Worm (Caenorhabditis elegans): ENCODE measurements around the gene ges-1.

Gene ges-1

DNA sequence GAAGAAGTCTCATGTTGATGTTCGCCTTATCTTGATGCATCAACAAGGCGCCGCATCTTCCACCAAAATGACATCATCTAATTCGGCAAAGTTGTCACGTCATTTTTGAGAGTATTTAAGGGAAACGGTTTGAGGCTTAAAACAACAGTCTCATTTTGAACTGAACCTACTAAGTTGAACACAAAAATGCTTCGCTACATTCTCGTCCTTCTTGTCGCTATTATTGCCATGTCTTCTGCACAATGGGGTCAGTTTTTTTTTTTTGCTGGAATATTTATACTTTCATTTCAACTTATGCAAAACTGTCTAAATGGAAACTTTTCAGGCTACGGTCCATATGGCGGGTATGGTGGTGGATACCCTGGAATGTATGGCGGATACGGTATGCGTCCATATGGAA lies 15.1 kb upstream of the ges-1 start, which contains the start of gene cnc-4:
cnc-4 (plus strand) TSS at position 117 of the 400 bp plus-strand sequence.
- TF ChIP-seq pha-4 (tag; optimal IDR thresholded peaks at IDR 0.05) = no peak
- no peak for TF ChIP-seq lsy-27 (tag; optimal IDR thresholded peaks at IDR 0.05; ENCODE audit: borderline replicate concordance, insufficient read depth)
- TF ChIP-seq xnd-1 (tag; optimal IDR thresholded peaks at IDR 0.05) = no peak
- TF ChIP-seq cebp-1 (GFP tag; IDR thresholded peaks at IDR 0.05) = no peak
- no peak for TF ChIP-seq cebp-1 (tag; optimal IDR thresholded peaks at IDR 0.05)
- no peak for TF ChIP-seq ama-1 (optimal IDR thresholded peaks at IDR 0.05)
- no peak for TF ChIP-seq ama-1 (GFP tag; optimal IDR thresholded peaks at IDR 0.05)
- no peak for TF ChIP-seq Y67H2A.10 (GFP tag; conservative IDR thresholded peaks at IDR 0.05)
- TF ChIP-seq lin-40 (tag; optimal IDR thresholded peaks at IDR 0.05) = no peak
- TF ChIP-seq snpc-1.1 (tag; optimal IDR thresholded peaks at IDR 0.05; ENCODE audit: insufficient read depth) = no peak
- TF ChIP-seq mel-28 (tag; optimal IDR thresholded peaks at IDR 0.05; ENCODE audit: borderline replicate concordance) = no peak
- no peak for TF ChIP-seq let-607 (tag; optimal IDR thresholded peaks at IDR 0.05)
- no peak for TF ChIP-seq K12H6.12 (tag; optimal IDR thresholded peaks at IDR 0.05)
- no peak for TF ChIP-seq lag-1 (GFP tag; IDR thresholded peaks at IDR 0.05)
- TF ChIP-seq unc-130 (GFP tag; optimal IDR thresholded peaks at IDR 0.05) = no peak
- no peak for TF ChIP-seq nhr-120 (GFP tag; IDR thresholded peaks at IDR 0.05)
- no peak for TF ChIP-seq somi-1 (GFP tag; optimal IDR thresholded peaks at IDR 0.05)
- TF ChIP-seq snpc-3.4 (tag; optimal IDR thresholded peaks at IDR 0.05) = no peak
- TF ChIP-seq hmg-1.2 (GFP tag; IDR thresholded peaks at IDR 0.05) = no peak
- no peak for TF ChIP-seq ceh-58 (GFP tag; IDR thresholded peaks at IDR 0.05)

DNA sequence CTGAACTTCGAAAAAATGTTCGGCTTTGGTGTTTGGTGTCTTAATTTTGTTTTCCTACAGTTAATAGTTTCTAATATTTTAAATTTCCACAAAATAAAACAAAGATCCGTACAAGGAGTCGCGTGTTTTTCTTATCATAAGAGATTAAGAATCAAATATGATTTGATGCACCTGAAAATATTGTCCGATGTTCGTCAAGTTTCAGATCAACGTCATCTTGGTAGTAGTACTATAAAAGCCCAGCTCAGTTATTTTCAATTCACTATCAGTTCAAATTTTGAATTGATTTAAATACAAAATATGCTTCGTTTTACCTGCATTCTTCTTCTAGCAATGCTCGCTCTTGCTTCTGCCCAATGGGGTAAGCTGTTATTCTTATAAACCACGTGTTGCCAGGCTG lies 13.1 kb upstream of the ges-1 start, which contains the start of gene cnc-5:
cnc-5 (plus strand) TSS at position 301 of the 400 bp plus-strand sequence.
- no peak for TF ChIP-seq K12H6.12 (tag; optimal IDR thresholded peaks at IDR 0.05)

DNA sequence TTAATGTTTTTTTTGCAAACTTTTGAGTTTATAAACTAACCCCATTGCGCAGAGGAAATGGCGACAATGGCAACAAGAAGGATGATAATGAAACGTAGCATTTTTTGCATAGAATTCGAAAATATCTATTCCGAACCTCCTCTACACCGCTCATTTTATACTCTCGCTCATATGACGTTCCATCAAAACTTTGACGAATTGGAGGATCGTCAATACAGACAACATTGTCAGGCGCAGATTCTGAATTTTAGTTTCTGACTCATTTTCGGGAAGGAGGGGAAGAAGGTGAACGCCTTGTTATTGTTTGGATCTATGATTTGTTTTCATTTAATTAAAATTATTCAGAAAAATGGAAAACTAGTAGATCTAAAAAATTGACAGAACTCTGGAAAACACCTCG lies 12.2 kb upstream of the ges-1 start, which contains the start of gene cnc-1:
cnc-1 (minus strand) TSS at position 101 of the 400 bp plus-strand sequence.
- TF ChIP-seq let-607 (tag; optimal IDR thresholded peaks at IDR 0.05) (no peak), unc-130 (GFP tag; optimal IDR thresholded peaks at IDR 0.05) (no peak), nfyb-1 (GFP tag; IDR thresholded peaks at IDR 0.05) (no peak), hmg-1.2 (GFP tag; IDR thresholded peaks at IDR 0.05) (no peak), C06A6.2 (GFP tag; conservative IDR thresholded peaks at IDR 0.05) (no peak), F33H1.4 (GFP tag; IDR thresholded peaks at IDR 0.05) (no peak), him-1 (tag; optimal IDR thresholded peaks at IDR 0.05) (no peak), madf-6 (GFP tag; IDR thresholded peaks at IDR 0.05) (no peak), Y95B8A.8 (GFP tag; IDR thresholded peaks at IDR 0.05) (no peak), T26A5.8 (tag; optimal IDR thresholded peaks at IDR 0.05) (no peak), F57C9.4 (tag; optimal IDR thresholded peaks at IDR 0.05) (no peak), hsf-1 (GFP tag; IDR thresholded peaks at IDR 0.05) (no peak)

DNA sequence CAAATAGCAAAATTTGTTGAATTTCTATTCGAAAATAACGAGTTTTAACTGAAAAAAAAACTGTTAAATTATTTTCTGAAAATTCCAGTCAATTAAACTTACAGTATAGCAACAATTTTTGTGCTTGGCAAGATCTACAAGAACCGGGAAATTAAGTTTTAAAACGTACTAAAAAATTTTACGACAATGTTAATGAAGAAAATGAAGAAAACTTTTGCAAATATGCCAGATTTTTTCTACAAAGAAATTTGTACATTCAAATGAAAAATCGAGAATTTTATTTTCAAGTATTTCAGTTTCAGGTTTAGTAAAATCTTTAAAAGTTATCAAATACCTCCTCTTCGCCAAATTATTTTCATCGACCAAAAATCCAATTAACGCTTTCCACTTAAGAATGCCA lies 10.1 kb upstream of the ges-1 start, which contains the start of gene cnc-11:
cnc-11 (plus strand) TSS at position 301 of the 400 bp plus-strand sequence.
- TF ChIP-seq ztf-22 (GFP tag; optimal IDR thresholded peaks at IDR 0.05) (no peak), unc-130 (GFP tag; optimal IDR thresholded peaks at IDR 0.05) (no peak), Y67H2A.10 (GFP tag; conservative IDR thresholded peaks at IDR 0.05) (no peak), ztf-28 (GFP tag; IDR thresholded peaks at IDR 0.05) (no peak), snpc-3.4 (tag; optimal IDR thresholded peaks at IDR 0.05) (no peak), let-526 (GFP tag; IDR thresholded peaks at IDR 0.05) (no peak), nfya-2 (GFP tag; IDR thresholded peaks at IDR 0.05) (no peak), C06A6.2 (GFP tag; conservative IDR thresholded peaks at IDR 0.05) (no peak), snpc-4 (GFP tag; optimal IDR thresholded peaks at IDR 0.05) (no peak), snpc-4 (tag; optimal IDR thresholded peaks at IDR 0.05) (no peak), akir-1 (GFP tag; optimal IDR thresholded peaks at IDR 0.05) (no peak), lsl-1 (GFP tag; optimal IDR thresholded peaks at IDR 0.05) (no peak), B0035.1 (tag; optimal IDR thresholded peaks at IDR 0.05) (no peak), Y53F4B.3 (GFP tag; IDR thresholded peaks at IDR 0.05) (no peak), F22D6.2 (tag; optimal IDR thresholded peaks at IDR 0.05) (no peak), hlh-26 (GFP tag; conservative IDR thresholded peaks at IDR 0.05) (no peak), F57A8.1 (GFP tag; optimal IDR thresholded peaks at IDR 0.05) (no peak), aptf-2 (GFP tag; conservative IDR thresholded peaks at IDR 0.05) (no peak), nhr-80 (tag; optimal IDR thresholded peaks at IDR 0.05) (no peak)
